Worm (Caenorhabditis elegans) whole organism, L1 larva: ENCODE measurements around the gene srxa-18.

Experiments used
- F16B12.6 ChIP-seq: fragments of 150-350 bp; optimal IDR thresholded peaks from 2 replicates; lab custom pipeline; 2014; ENCODE audit warnings: missing biosample characterization, missing genetic modification characterization
- aha-1 ChIP-seq: fragments of 150-350 bp; optimal IDR thresholded peaks from 2 replicates; lab custom pipeline; 2014; ENCODE audit warnings: missing biosample characterization, missing genetic modification characterization
- alr-1 ChIP-seq: fragments of 200-800 bp; sonication (Bioruptor generic); optimal IDR thresholded peaks from 2 replicates; lab custom pipeline; 2018; ENCODE audit warnings: borderline replicate concordance, mild to moderate bottlenecking, missing genetic modification characterization, missing compliant biosample characterization
- aly-2 ChIP-seq: fragments of 150-350 bp; optimal IDR thresholded peaks from 2 replicates; lab custom pipeline; 2014; ENCODE audit warnings: missing biosample characterization, missing genetic modification characterization
- ama-1 ChIP-seq: fragments of 150-350 bp; optimal IDR thresholded peaks from 2 replicates; lab custom pipeline; 2014
- ceh-82 ChIP-seq, 3 experiments: fragments of 150-350 bp in 1 of 3; sonication (generic microtip) in 2 of 3; optimal IDR thresholded peaks; 2 replicates each; lab custom pipeline; 2014 to 2017; ENCODE audit warnings: missing biosample characterization in 3 of 3, missing genetic modification characterization in 3 of 3
- ceh-88 ChIP-seq: fragments of 200-800 bp; sonication (Bioruptor generic); IDR thresholded peaks from 2 replicates; pipeline ENCODE4 v1.3.6; 2022; ENCODE audit warnings: missing genetic modification characterization, missing compliant biosample characterization
- efl-1 ChIP-seq, 4 experiments: fragments of 150-350 bp; optimal IDR thresholded peaks in 3 of 4; peaks in 1 of 4; 1 replicate in 1 of 4; 2 replicates in 3 of 4; lab custom pipeline; 2014; ENCODE audit warnings: missing biosample characterization in 2 of 4, missing genetic modification characterization in 2 of 4, missing genetic modification reagents in 2 of 4
- efl-3 ChIP-seq: fragments of 200-800 bp; sonication (Bioruptor generic); optimal IDR thresholded peaks from 2 replicates; lab custom pipeline; 2018; ENCODE audit warnings: mild to moderate bottlenecking, missing genetic modification characterization, missing compliant biosample characterization
- egl-27 ChIP-seq, 2 experiments: fragments of 150-350 bp in 1 of 2; sonication (generic microtip); optimal IDR thresholded peaks; 3 replicates each; lab custom pipeline; 2017 to 2018; ENCODE audit warnings: missing biosample characterization in 2 of 2, missing genetic modification characterization in 2 of 2, missing genetic modification reagents in 2 of 2
- elt-3 ChIP-seq, 6 experiments: fragments of 150-350 bp in 1 of 6; sonication (generic microtip); optimal IDR thresholded peaks; 2 replicates each; lab custom pipeline; 2017 to 2018; ENCODE audit warnings: missing biosample characterization in 6 of 6, missing genetic modification characterization in 6 of 6, inconsistent platforms in 1 of 6
- fkh-10 ChIP-seq: sonication (generic microtip); optimal IDR thresholded peaks from 2 replicates; lab custom pipeline; 2017; ENCODE audit warnings: missing biosample characterization, missing genetic modification reagents, missing genetic modification characterization
- fkh-4 ChIP-seq: sonication (generic microtip); optimal IDR thresholded peaks from 2 replicates; lab custom pipeline; 2016; ENCODE audit warnings: missing compliant biosample characterization, missing genetic modification characterization, borderline replicate concordance
- fkh-8 ChIP-seq: sonication (generic microtip); optimal IDR thresholded peaks from 2 replicates; lab custom pipeline; 2016; ENCODE audit warnings: mild to moderate bottlenecking, missing genetic modification characterization, missing compliant biosample characterization
- hlh-17 ChIP-seq: fragments of 200-800 bp; sonication (Bioruptor generic); optimal IDR thresholded peaks from 2 replicates; lab custom pipeline; 2018; ENCODE audit warnings: missing genetic modification characterization, mild to moderate bottlenecking, missing compliant biosample characterization, moderate library complexity, borderline replicate concordance
- hlh-4 ChIP-seq: sonication (generic microtip); optimal IDR thresholded peaks from 2 replicates; lab custom pipeline; 2016; ENCODE audit warnings: mild to moderate bottlenecking, missing genetic modification characterization, missing compliant biosample characterization
- hpl-2 ChIP-seq: fragments of 150-350 bp; optimal IDR thresholded peaks from 2 replicates; lab custom pipeline; 2014; ENCODE audit warnings: missing biosample characterization, missing genetic modification reagents, missing genetic modification characterization
- isw-1 ChIP-seq: fragments of 200-800 bp; sonication (Bioruptor generic); IDR thresholded peaks from 2 replicates; pipeline ENCODE4 v1.3.6; 2022; ENCODE audit warnings: missing genetic modification characterization, missing compliant biosample characterization
- lin-35 ChIP-seq, 2 experiments: fragments of 150-350 bp; optimal IDR thresholded peaks; 2 replicates each; lab custom pipeline; 2014; ENCODE audit warnings: missing biosample characterization in 2 of 2, missing genetic modification characterization in 2 of 2, missing genetic modification reagents in 2 of 2
- lir-3 ChIP-seq: sonication (generic microtip); optimal IDR thresholded peaks from 2 replicates; lab custom pipeline; 2016; ENCODE audit warnings: mild to moderate bottlenecking, missing genetic modification characterization, moderate library complexity, missing compliant biosample characterization; ENCODE audit not compliant: poor library complexity
- nhr-11 ChIP-seq: fragments of 150-350 bp; optimal IDR thresholded peaks from 2 replicates; lab custom pipeline; 2014; ENCODE audit warnings: missing biosample characterization, missing genetic modification characterization
- nhr-19 ChIP-seq: fragments of 200-800 bp; sonication (Bioruptor generic); conservative IDR thresholded peaks from 2 replicates; pipeline ENCODE4 v1.3.6; 2022; ENCODE audit warnings: missing genetic modification characterization, missing compliant biosample characterization
- nhr-20 ChIP-seq: sonication (generic microtip); optimal IDR thresholded peaks from 2 replicates; lab custom pipeline; 2016; ENCODE audit warnings: mild to moderate bottlenecking, missing genetic modification characterization, missing compliant biosample characterization
- nhr-47 ChIP-seq: sonication (generic microtip); optimal IDR thresholded peaks from 2 replicates; lab custom pipeline; 2016; ENCODE audit warnings: mild to moderate bottlenecking, missing genetic modification characterization, moderate library complexity, missing compliant biosample characterization
- nhr-71 ChIP-seq: sonication (generic microtip); optimal IDR thresholded peaks from 2 replicates; lab custom pipeline; 2016; ENCODE audit warnings: mild to moderate bottlenecking, missing genetic modification characterization, moderate library complexity, missing compliant biosample characterization
- nhr-77 ChIP-seq: fragments of 150-350 bp; optimal IDR thresholded peaks from 2 replicates; lab custom pipeline; 2014; ENCODE audit warnings: missing biosample characterization, missing genetic modification characterization
- nhr-85 ChIP-seq: sonication (generic microtip); peaks from one replicate; lab custom pipeline; 2016; ENCODE audit warnings: missing genetic modification characterization, inconsistent platforms, missing compliant biosample characterization
- pag-3 ChIP-seq: sonication (generic microtip); optimal IDR thresholded peaks from 2 replicates; lab custom pipeline; 2017; ENCODE audit warnings: missing genetic modification characterization, mild to moderate bottlenecking, missing compliant biosample characterization, antibody characterized with exemption, borderline replicate concordance; ENCODE audit not compliant: insufficient read depth
- pqm-1 ChIP-seq: sonication (generic microtip); optimal IDR thresholded peaks from 3 replicates; lab custom pipeline; 2017; ENCODE audit warnings: missing biosample characterization, missing genetic modification characterization
- snu-23 ChIP-seq: sonication (generic microtip); optimal IDR thresholded peaks from 2 replicates; lab custom pipeline; 2016; ENCODE audit warnings: missing genetic modification characterization, missing compliant biosample characterization
- sox-4 ChIP-seq: sonication (generic microtip); optimal IDR thresholded peaks from 2 replicates; lab custom pipeline; 2016; ENCODE audit warnings: missing genetic modification characterization, missing compliant biosample characterization
- sup-37 ChIP-seq: fragments of 200-800 bp; sonication (Bioruptor generic); optimal IDR thresholded peaks from 2 replicates; lab custom pipeline; 2018; ENCODE audit warnings: mild to moderate bottlenecking, missing genetic modification characterization, missing compliant biosample characterization
- swsn-7 ChIP-seq: sonication (generic microtip); optimal IDR thresholded peaks from 2 replicates; lab custom pipeline; 2016; ENCODE audit warnings: missing genetic modification characterization, missing compliant biosample characterization
- unc-130 ChIP-seq: fragments of 150-350 bp; optimal IDR thresholded peaks from 2 replicates; lab custom pipeline; 2017; ENCODE audit warnings: missing biosample characterization, missing genetic modification characterization, inconsistent platforms
- unc-62 ChIP-seq: fragments of 150-350 bp; optimal IDR thresholded peaks from 2 replicates; lab custom pipeline; 2014; ENCODE audit warnings: missing biosample characterization, missing genetic modification reagents, missing genetic modification characterization
- unc-86 ChIP-seq: sonication (generic microtip); optimal IDR thresholded peaks from 2 replicates; lab custom pipeline; 2016; ENCODE audit warnings: missing genetic modification characterization, missing compliant biosample characterization
- xbp-1 ChIP-seq: sonication (generic microtip); optimal IDR thresholded peaks from 2 replicates; lab custom pipeline; 2016; ENCODE audit warnings: missing genetic modification characterization, missing compliant biosample characterization
- zip-4 ChIP-seq: fragments of 200-800 bp; sonication (Bioruptor generic); optimal IDR thresholded peaks from 2 replicates; lab custom pipeline; 2018; ENCODE audit warnings: mild to moderate bottlenecking, missing genetic modification characterization, moderate library complexity, missing compliant biosample characterization

Gene srxa-18

ce11 chrV:10081636-10082035, 39.2 kb downstream of the srxa-18 start, which contains the start of gene nhr-205:
Gene nhr-205 (minus strand): TSS chrV:10081776.
- TF ChIP-seq unc-62 (GFP tag; lab: Kevin White, UChicago) (no peak), efl-1 (optimal IDR thresholded peaks at IDR 0.05; lab: Kevin White, UChicago) (no peak), efl-1 (GFP tag; optimal IDR thresholded peaks at IDR 0.05 in 1 of 2; lab: Kevin White, UChicago) (peak in 1 of 2 experiments; percentile 51), nhr-20 (tag; lab: Kevin White, UChicago) (peak; percentile 12), efl-3 (GFP tag; lab: Kevin White, UChicago) (no peak), elt-3 (tag; optimal IDR thresholded peaks at IDR 0.05; lab: Kevin White, UChicago) (peak in 1 of 6 experiments; percentile 2), nhr-77 (tag; lab: Kevin White, UChicago) (peak; percentile 12), unc-86 (no peak)

- TF ChIP-seq egl-27 (tag; optimal IDR thresholded peaks at IDR 0.05; lab: Kevin White, UChicago) (no peak), unc-86 (no peak), snu-23 (GFP tag; lab: Kevin White, UChicago) (no peak), hlh-4 (no peak), unc-130 (tag; lab: Kevin White, UChicago) (no peak)
Observed at ce11 chrV:10080905-10081304, 39.9 kb downstream of the srxa-18 start.

ce11 chrV:10078244-10078643, 42.6 kb downstream of the srxa-18 start, which contains the start of gene R04B5.1:
Gene R04B5.1 (minus strand): TSS chrV:10078344.
- TF ChIP-seq pqm-1 (tag; lab: Kevin White, UChicago) (no peak), nhr-71 (tag; lab: Kevin White, UChicago) (no peak), ceh-88 (no peak), ama-1 (lab: Kevin White, UChicago) (no peak), ceh-82 (tag; optimal IDR thresholded peaks at IDR 0.05; lab: Kevin White, UChicago) (no peak), fkh-10 (no peak), nhr-85 (no peak), aly-2 (no peak), nhr-19 (no peak), nhr-11 (no peak), unc-130 (tag; lab: Kevin White, UChicago) (no peak), hlh-4 (no peak), hpl-2 (GFP tag; lab: Kevin White, UChicago) (no peak), fkh-4 (tag; lab: Kevin White, UChicago) (no peak), swsn-7 (tag; lab: Kevin White, UChicago) (no peak), efl-3 (GFP tag; lab: Kevin White, UChicago) (no peak), zip-4 (GFP tag; lab: Kevin White, UChicago) (no peak)

ce11 chrV:10075441-10075840, 45.4 kb downstream of the srxa-18 start, which contains the start of gene F57A8.7:
Gene F57A8.7 (plus strand): TSS chrV:10075741.
- TF ChIP-seq hlh-17 (GFP tag; lab: Kevin White, UChicago) (no peak), sup-37 (GFP tag; lab: Kevin White, UChicago) (no peak), xbp-1 (tag; lab: Kevin White, UChicago) (no peak), pag-3 (tag; lab: Kevin White, UChicago) (no peak), fkh-8 (tag; lab: Kevin White, UChicago) (no peak), lin-35 (GFP tag; optimal IDR thresholded peaks at IDR 0.05; lab: Kevin White, UChicago) (no peak), alr-1 (no peak), nhr-71 (tag; lab: Kevin White, UChicago) (no peak), ceh-88 (no peak), isw-1 (GFP tag; lab: Robert Waterston, UW) (no peak), aha-1 (tag; lab: Kevin White, UChicago) (no peak), nhr-47 (no peak), egl-27 (tag; optimal IDR thresholded peaks at IDR 0.05; lab: Kevin White, UChicago) (no peak), aly-2 (no peak), lir-3 (tag; lab: Kevin White, UChicago) (no peak), F16B12.6 (tag; lab: Kevin White, UChicago) (no peak), sox-4 (tag; lab: Kevin White, UChicago) (no peak)
